Fruit fly (Drosophila melanogaster): Measurements from ENCODE around the gene pip.

The pip gene

dm6 chr3L:19337398-19338086 lies at the start of gene pip (continued):
- TF ChIP-seq CG1529 (GFP tag; optimal IDR thresholded peaks at IDR 0.05): peak; percentile 27
- no peak for TF ChIP-seq CG1602 (GFP tag; optimal IDR thresholded peaks at IDR 0.05)
- peak; percentile 3 for TF ChIP-seq CG8089 (GFP tag; optimal IDR thresholded peaks at IDR 0.05)
- TF ChIP-seq Hr78 (GFP tag; optimal IDR thresholded peaks at IDR 0.05): no peak
- peak; percentile 19 for TF ChIP-seq CG7556 (GFP tag; optimal IDR thresholded peaks at IDR 0.05)
- 0 out of 2 replicates have a peak, but pooled peaks have one; percentile 42 for TF ChIP-seq chm (GFP tag; IDR thresholded peaks at IDR 0.05)
- TF ChIP-seq NfI (GFP tag; optimal IDR thresholded peaks at IDR 0.05): no peak
- no peak for TF ChIP-seq CG10366 (GFP tag; IDR thresholded peaks at IDR 0.05)
- TF ChIP-seq CG15601 (tag; optimal IDR thresholded peaks at IDR 0.05): peak; percentile 43
- no peak for TF ChIP-seq Gug (GFP tag; IDR thresholded peaks at IDR 0.05)
- TF ChIP-seq zfh2 (GFP tag; optimal IDR thresholded peaks at IDR 0.05): no peak
- peak; percentile 6 for TF ChIP-seq CG13894 (tag; optimal IDR thresholded peaks at IDR 0.05)
- no peak for TF ChIP-seq cg (GFP tag; optimal IDR thresholded peaks at IDR 0.05)
- TF ChIP-seq Nf-YA (GFP tag; IDR thresholded peaks at IDR 0.05): no peak
- TF ChIP-seq CG11695 (GFP tag; IDR thresholded peaks at IDR 0.05): no peak; the same call in 2 of the 3 replicates
- peak; percentile 17 for TF ChIP-seq B-H2 (GFP tag; optimal IDR thresholded peaks at IDR 0.05)
- TF ChIP-seq ranshi (GFP tag; IDR thresholded peaks at IDR 0.05): peak; percentile 22; the same call in 1 of the 2 replicates
- no peak for TF ChIP-seq Drgx (GFP tag; IDR thresholded peaks at IDR 0.05)
- peak; percentile 18 for TF ChIP-seq CG12236 (GFP tag; optimal IDR thresholded peaks at IDR 0.05)
- peak; percentile 8 for TF ChIP-seq CG13123 (GFP tag; optimal IDR thresholded peaks at IDR 0.05)
- TF ChIP-seq CG3065 (GFP tag; optimal IDR thresholded peaks at IDR 0.05): no peak
- no peak for TF ChIP-seq CG10959 (GFP tag; IDR thresholded peaks at IDR 0.05)
- TF ChIP-seq CG18764 (GFP tag; optimal IDR thresholded peaks at IDR 0.05): peak; percentile 27
- TF ChIP-seq NC2β (GFP tag; optimal IDR thresholded peaks at IDR 0.05): peak; percentile 9
- TF ChIP-seq CG11456 (GFP tag; IDR thresholded peaks at IDR 0.05): 0 out of 3 replicates have a peak, but pooled peaks have one; percentile 12
- TF ChIP-seq peb (GFP tag; IDR thresholded peaks at IDR 0.05): no peak
- TF ChIP-seq BtbVII (GFP tag; optimal IDR thresholded peaks at IDR 0.05): peak; percentile 65
- TF ChIP-seq Eip74EF (GFP tag; optimal IDR thresholded peaks at IDR 0.05): no peak
- TF ChIP-seq kni (GFP tag; optimal IDR thresholded peaks at IDR 0.05): peak; percentile 74
- TF ChIP-seq CG4282 (GFP tag; optimal IDR thresholded peaks at IDR 0.05): peak; percentile 9
- TF ChIP-seq HHEX (GFP tag; optimal IDR thresholded peaks at IDR 0.05): peak; percentile 71
- peak; percentile 33 for TF ChIP-seq Blimp-1 (GFP tag; optimal IDR thresholded peaks at IDR 0.05)
- no peak for TF ChIP-seq MESR4 (GFP tag; optimal IDR thresholded peaks at IDR 0.05)
- no peak for TF ChIP-seq fd96Cb (tag; optimal IDR thresholded peaks at IDR 0.05)
- no peak for TF ChIP-seq CG8290 (GFP tag; optimal IDR thresholded peaks at IDR 0.05)
- peak; percentile 6 to 80 for TF ChIP-seq CG8290 (tag; optimal IDR thresholded peaks at IDR 0.05)
- TF ChIP-seq Asciz (GFP tag; optimal IDR thresholded peaks at IDR 0.05): peak; percentile 63
- no peak for TF ChIP-seq Opbp (GFP tag; IDR thresholded peaks at IDR 0.05; ENCODE audit: partially characterized antibody)
- peak; percentile 66 for TF ChIP-seq CG4854 (GFP tag; optimal IDR thresholded peaks at IDR 0.05)
- TF ChIP-seq Meics (GFP tag; optimal IDR thresholded peaks at IDR 0.05): peak; percentile 65
- TF ChIP-seq scrt (GFP tag; optimal IDR thresholded peaks at IDR 0.05): peak; percentile 63
- TF ChIP-seq CG6254 (GFP tag; optimal IDR thresholded peaks at IDR 0.05): peak; percentile 41
- no peak for TF ChIP-seq CG8359 (GFP tag; optimal IDR thresholded peaks at IDR 0.05; ENCODE audit: borderline replicate concordance)
- TF ChIP-seq ATbp (GFP tag; optimal IDR thresholded peaks at IDR 0.05): peak; percentile 82
- no peak for TF ChIP-seq CG9215 (GFP tag; IDR thresholded peaks at IDR 0.05)
- TF ChIP-seq Atf3 (GFP tag; optimal IDR thresholded peaks at IDR 0.05): peak; percentile 8
- no peak for TF ChIP-seq CG8478 (optimal IDR thresholded peaks at IDR 0.05)
- peak; percentile 69 for TF ChIP-seq CG17568 (GFP tag; optimal IDR thresholded peaks at IDR 0.05)
- peak; percentile 21 for TF ChIP-seq CG16863 (GFP tag; optimal IDR thresholded peaks at IDR 0.05)
